Fruit fly (Drosophila melanogaster): ENCODE data around the gene Alp1.

The Alp1 gene

DNA sequence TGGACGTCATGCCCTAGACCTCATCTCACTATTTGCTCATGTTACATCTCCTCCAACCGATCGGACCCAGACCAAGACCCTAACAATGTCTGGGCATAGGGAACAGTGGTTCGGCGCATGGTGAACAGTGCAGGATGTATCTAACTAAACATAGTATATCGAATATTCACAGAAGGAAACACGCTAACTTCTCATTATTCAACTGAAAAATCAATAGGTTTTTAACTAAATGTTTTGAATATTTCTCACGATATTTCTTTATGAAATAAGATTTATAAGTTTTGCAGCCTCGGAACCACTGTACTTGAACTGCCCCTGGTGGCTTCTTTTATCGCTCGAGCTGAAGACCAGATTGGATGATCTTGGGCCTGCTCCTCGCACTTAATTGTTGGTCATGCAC lies 9.0 kb upstream of the Alp1 start (continued):
- peak; percentile 38 for TF ChIP-seq tio (GFP tag; optimal IDR thresholded peaks at IDR 0.05)
- no peak for TF ChIP-seq ash1 (GFP tag; optimal IDR thresholded peaks at IDR 0.05)
- no peak for TF ChIP-seq bbx (GFP tag; IDR thresholded peaks at IDR 0.05; ENCODE audit: partially characterized antibody)

DNA sequence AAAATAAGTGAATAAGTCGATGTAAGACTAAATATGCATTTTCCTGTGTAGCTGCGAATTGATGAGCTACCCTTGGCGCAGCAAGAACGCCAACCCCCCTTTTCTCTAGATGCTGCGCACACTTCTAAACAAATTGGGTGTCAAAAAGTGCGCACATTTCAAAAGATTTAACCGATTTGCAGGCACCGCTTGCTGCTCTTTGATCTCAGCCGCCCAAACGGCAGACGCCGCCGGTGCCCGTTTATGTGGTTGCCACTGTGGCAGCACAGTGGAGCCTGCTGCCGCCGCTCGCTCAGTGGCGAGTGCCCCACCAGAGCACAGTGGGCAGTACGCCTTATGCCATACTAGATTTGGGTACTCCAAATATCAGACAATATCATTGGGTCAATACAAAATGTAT lies 5.9 kb upstream of the Alp1 start:
- no peak for TF ChIP-seq CG7271 (tag; optimal IDR thresholded peaks at IDR 0.05)
- TF ChIP-seq CG14667 (GFP tag; IDR thresholded peaks at IDR 0.05) = no peak
- TF ChIP-seq CG4328 (GFP tag; optimal IDR thresholded peaks at IDR 0.05) = no peak
- TF ChIP-seq mirr (GFP tag; optimal IDR thresholded peaks at IDR 0.05) = no peak
- no peak for TF ChIP-seq CG8281 (tag; optimal IDR thresholded peaks at IDR 0.05)
- no peak for TF ChIP-seq CG1792 (GFP tag; optimal IDR thresholded peaks at IDR 0.05)
- TF ChIP-seq Oli (tag; optimal IDR thresholded peaks at IDR 0.05) = no peak
- no peak for TF ChIP-seq CG10431 (GFP tag; optimal IDR thresholded peaks at IDR 0.05)
- TF ChIP-seq Med (GFP tag) = peak; percentile 15
- TF ChIP-seq cas (GFP tag; IDR thresholded peaks at IDR 0.05) = no peak
- TF ChIP-seq CG6813 (GFP tag; optimal IDR thresholded peaks at IDR 0.05) = no peak
- no peak for TF ChIP-seq CG17385 (GFP tag; optimal IDR thresholded peaks at IDR 0.05)
- no peak for TF ChIP-seq CG7357 (GFP tag; IDR thresholded peaks at IDR 0.05)
- no peak for TF ChIP-seq pzg (GFP tag; optimal IDR thresholded peaks at IDR 0.05)
- TF ChIP-seq Pdp1 (GFP tag; optimal IDR thresholded peaks at IDR 0.05) = no peak
- TF ChIP-seq CG33213 (GFP tag; optimal IDR thresholded peaks at IDR 0.05) = no peak
- TF ChIP-seq CG8388 (GFP tag; optimal IDR thresholded peaks at IDR 0.05) = no peak
- no peak for TF ChIP-seq en (GFP tag; optimal IDR thresholded peaks at IDR 0.05)
- no peak for TF ChIP-seq Mrtf (GFP tag; IDR thresholded peaks at IDR 0.05)
- no peak for TF ChIP-seq CG16779 (GFP tag; IDR thresholded peaks at IDR 0.05)
- no peak for TF ChIP-seq ERR (GFP tag; optimal IDR thresholded peaks at IDR 0.05)
- no peak for TF ChIP-seq usp (GFP tag; optimal IDR thresholded peaks at IDR 0.05)
- TF ChIP-seq ftz-f1 (GFP tag; optimal IDR thresholded peaks at IDR 0.05) = no peak
- no peak for TF ChIP-seq psq (GFP tag; optimal IDR thresholded peaks at IDR 0.05)
- 0 out of 2 replicates have a peak, but pooled peaks have one; percentile 20 for TF ChIP-seq NFAT (GFP tag; IDR thresholded peaks at IDR 0.05)
- peak; percentile 37 for TF ChIP-seq grau (tag; optimal IDR thresholded peaks at IDR 0.05)
- no peak for TF ChIP-seq Stat92E (GFP tag; optimal IDR thresholded peaks at IDR 0.05)
- TF ChIP-seq CG11695 (GFP tag; IDR thresholded peaks at IDR 0.05) = peak; percentile 39; the same call in 1 of the 3 replicates
- TF ChIP-seq CG1603 (tag; optimal IDR thresholded peaks at IDR 0.05) = no peak
- no peak for TF ChIP-seq CG12299 (tag; optimal IDR thresholded peaks at IDR 0.05)
- TF ChIP-seq zen2 (GFP tag; IDR thresholded peaks at IDR 0.05; ENCODE audit: partially characterized antibody) = 0 out of 3 replicates have a peak, but pooled peaks have one; percentile 9
- no peak for TF ChIP-seq H15 (GFP tag; IDR thresholded peaks at IDR 0.05)
- TF ChIP-seq Atf3 (GFP tag; optimal IDR thresholded peaks at IDR 0.05) = no peak
- no peak for TF ChIP-seq fu2 (GFP tag; optimal IDR thresholded peaks at IDR 0.05)
- no peak for TF ChIP-seq MESR4 (GFP tag; optimal IDR thresholded peaks at IDR 0.05)
- TF ChIP-seq Camta (GFP tag; optimal IDR thresholded peaks at IDR 0.05) = no peak
- no peak for TF ChIP-seq Myb (GFP tag; optimal IDR thresholded peaks at IDR 0.05)
- TF ChIP-seq CG10543 (GFP tag; optimal IDR thresholded peaks at IDR 0.05) = no peak
- no peak for TF ChIP-seq Trl (optimal IDR thresholded peaks at IDR 0.05)
- TF ChIP-seq Trl (GFP tag; optimal IDR thresholded peaks at IDR 0.05) = no peak
- TF ChIP-seq E2f1 (GFP tag; IDR thresholded peaks at IDR 0.05) = no peak
- TF ChIP-seq CG2678 (tag; optimal IDR thresholded peaks at IDR 0.05) = no peak
- TF ChIP-seq ase (GFP tag; IDR thresholded peaks at IDR 0.05) = peak; percentile 16; the same call in 1 of the 3 replicates
- TF ChIP-seq exex (tag; optimal IDR thresholded peaks at IDR 0.05) = no peak
- no peak for TF ChIP-seq CG15269 (tag; optimal IDR thresholded peaks at IDR 0.05)
- no peak for TF ChIP-seq CG6765 (GFP tag; optimal IDR thresholded peaks at IDR 0.05)
- TF ChIP-seq CG11456 (GFP tag; IDR thresholded peaks at IDR 0.05) = peak; percentile 59; the same call in 1 of the 3 replicates

Data from whole organism, embryonic.